Fruit fly (Drosophila melanogaster) S2 (cell line): ENCODE measurements around the gene CG34287.
A peak's percentile ranks its signal among the peaks of the same experiment; 100 is the strongest.

ENCODE experiments used
- CG8478 ChIP-seq: fragments of >200 bp; optimal IDR thresholded peaks from 2 replicates; lab custom pipeline; 2018
- CTCF ChIP-seq, 2 experiments: fragments of >200 bp; optimal IDR thresholded peaks; 2 replicates each; lab custom pipeline; 2018

CG34287 gene

DNA sequence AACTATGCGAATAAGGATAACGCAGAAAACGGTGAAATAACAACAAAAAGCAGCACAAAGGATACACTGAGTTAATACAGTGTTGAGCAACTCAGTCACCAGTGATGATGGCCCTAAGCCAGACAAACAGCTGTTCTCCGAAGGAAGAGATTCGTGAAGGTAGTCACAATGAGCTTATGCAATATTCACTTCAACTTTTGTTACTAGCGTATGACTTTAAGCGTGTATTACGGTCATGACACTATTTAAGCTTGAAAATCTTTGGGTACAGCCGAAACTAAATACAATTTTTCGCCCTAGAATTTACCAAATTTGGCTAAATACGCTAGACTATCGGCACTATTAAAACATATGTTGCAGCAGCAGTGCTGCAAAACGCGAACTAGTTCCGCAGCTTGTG is 3.1 kb downstream of the CG34287 start, which contains the start of the genes disp and ECSIT:
disp (minus strand) TSS at position 97 of the 400 bp plus-strand sequence.
ECSIT (plus strand) TSS at position 371 of the 400 bp plus-strand sequence.
- TF ChIP-seq CG8478 (no peak), CTCF (optimal IDR thresholded peaks at IDR 0.05; lab: Kevin White, UChicago) (peak in 1 of 2 experiments; percentile 47)

dm6 chr3R:5860736-5861217 is 7.6 kb downstream of the CG34287 start:
- TF ChIP-seq CTCF (optimal IDR thresholded peaks at IDR 0.05; lab: Kevin White, UChicago) = no peak
- no peak for TF ChIP-seq CG8478

DNA sequence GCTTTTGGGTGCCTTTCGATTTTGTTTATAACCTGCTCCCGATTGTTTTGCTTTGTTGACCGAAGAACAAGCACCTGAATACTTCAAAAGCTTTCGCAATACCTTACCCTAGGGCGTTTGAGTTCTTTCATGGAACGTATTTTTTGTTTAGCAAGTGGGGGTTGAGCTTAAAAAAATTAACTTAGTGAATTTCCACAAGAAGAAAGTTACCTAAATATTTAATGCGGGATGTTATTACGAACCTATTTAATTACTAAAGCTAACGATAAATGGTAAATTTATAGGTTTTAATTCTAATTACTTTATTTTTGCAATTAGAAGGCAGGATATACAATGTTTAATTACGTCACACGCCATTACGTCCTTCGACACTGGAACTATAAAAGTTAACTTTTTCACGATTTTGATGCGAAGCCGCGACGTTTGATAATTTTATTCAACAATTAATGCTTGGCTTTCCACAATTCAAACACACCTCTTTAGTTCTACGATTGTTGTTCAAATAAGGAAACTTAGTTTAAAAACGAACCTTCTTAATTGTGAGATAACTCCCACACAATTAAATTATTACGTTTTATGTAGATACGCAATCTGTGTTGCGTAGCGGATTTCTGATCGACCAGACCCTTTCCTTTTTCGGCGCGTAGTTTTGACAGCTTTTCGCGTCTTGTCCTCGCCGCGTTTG is 8.2 kb downstream of the CG34287 start:
- TF ChIP-seq CG8478 (no peak), CTCF (optimal IDR thresholded peaks at IDR 0.05; lab: Kevin White, UChicago) (no peak)

DNA sequence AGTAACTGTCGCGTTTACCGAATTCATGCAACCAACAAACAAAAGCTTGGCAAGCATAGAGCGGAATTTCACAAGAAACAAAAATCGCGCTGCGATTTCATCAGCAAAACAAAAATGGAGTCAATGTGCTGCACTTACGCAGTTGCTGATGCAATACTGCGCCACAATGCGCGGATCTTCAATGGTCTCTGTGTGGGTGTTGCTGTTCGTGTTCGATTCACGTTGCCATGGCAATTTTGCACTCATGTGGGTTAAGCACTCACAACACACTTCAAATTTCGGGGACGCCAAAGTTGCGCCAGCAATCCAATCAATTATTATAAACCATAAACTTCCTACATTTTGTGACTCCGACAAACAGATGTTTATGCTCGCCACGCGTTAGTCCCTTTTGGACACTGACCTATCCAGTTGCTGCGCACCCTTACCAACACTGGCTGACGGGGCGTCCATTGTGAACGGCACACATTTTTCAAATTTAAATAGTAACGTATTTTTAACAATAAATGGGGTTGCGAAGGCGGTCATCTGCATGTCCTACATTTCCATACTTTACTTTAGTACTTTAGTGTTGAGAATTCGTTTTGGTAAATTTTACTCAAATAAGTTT is 9.0 kb downstream of the CG34287 start, which contains the start of gene CG2017:
CG2017 (minus strand) TSS at position 374 of the 610 bp plus-strand sequence.
- no peak for TF ChIP-seq CG8478
- peak; percentile 3 for TF ChIP-seq CTCF (optimal IDR thresholded peaks at IDR 0.05; lab: Kevin White, UChicago)

DNA sequence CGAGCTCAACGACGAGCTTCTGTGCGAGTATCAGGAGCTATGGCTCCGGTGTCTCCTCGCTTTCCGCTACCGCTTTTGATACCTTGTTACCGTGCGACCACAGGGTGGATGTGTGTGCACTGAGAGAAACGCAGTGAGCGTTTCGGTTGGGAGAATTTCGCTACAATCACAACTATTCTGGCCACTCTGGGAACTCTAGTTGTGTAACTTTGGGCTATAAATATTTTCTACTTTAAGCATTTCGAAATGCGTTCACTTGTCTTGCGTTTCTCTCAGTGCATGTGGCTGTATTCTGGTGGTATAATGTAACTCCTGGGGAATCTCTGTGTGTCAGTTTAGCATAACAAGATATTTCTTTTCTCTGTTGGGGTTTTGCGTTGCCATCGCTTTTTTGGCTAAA is 18.3 kb downstream of the CG34287 start:
- TF ChIP-seq CTCF (optimal IDR thresholded peaks at IDR 0.05; lab: Kevin White, UChicago) (no peak), CG8478 (no peak)

DNA sequence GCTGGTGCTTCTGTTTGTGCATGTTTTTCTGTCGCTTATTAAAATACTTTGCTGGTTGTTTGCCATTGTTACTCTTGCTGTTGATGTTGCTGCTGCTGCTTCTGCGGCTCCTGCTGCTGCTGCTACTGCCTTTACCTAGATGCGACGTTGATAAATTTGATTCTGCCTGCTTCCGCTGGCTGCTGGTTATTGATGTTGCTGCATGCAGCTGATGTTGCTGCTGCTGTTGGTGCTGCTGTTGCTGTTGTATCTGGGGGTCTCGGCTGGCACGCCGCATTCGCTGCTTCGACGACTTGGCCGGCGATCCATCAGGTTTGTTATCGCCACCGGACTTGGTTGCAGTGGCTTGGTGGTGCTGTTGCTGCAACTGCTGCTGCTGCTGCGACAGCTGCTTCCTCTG is 24.2 kb downstream of the CG34287 start:
- TF ChIP-seq CG8478 (no peak), CTCF (optimal IDR thresholded peaks at IDR 0.05; lab: Kevin White, UChicago) (no peak)

DNA sequence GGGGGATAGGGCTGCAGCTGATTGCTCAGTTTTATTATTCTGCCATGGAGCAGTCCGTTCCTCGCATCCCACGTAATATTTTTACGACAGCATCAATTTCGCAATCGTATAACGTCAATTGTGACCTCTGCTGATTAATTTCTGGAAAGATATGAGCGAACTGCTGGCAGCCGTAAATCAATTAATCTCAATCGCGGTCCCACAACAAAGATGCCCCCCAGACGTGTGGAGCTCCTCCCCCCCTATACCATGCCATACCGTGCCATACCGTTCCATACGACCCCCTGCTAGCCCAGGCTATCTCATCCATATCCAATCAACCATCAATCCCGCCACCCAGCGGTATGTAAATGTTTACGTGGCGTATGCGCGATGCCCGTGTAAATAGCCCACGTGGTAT is 28.2 kb downstream of the CG34287 start:
- TF ChIP-seq CTCF (optimal IDR thresholded peaks at IDR 0.05; lab: Kevin White, UChicago) (no peak), CG8478 (no peak)
